Fruit fly (Drosophila melanogaster) whole organism, pupa: ENCODE data around the gene CG31937.

ENCODE experiments used
- CG14655 ChIP-seq: fragments of 200-800 bp; sonication (Bioruptor generic); optimal IDR thresholded peaks from 3 replicates; lab custom pipeline; 2017; ENCODE audit warnings: mild to moderate bottlenecking, missing biosample characterization, missing genetic modification reagents, missing genetic modification characterization
- CG34367 ChIP-seq: fragments of 200-800 bp; sonication (Bioruptor generic); optimal IDR thresholded peaks from 2 replicates; lab custom pipeline; 2018; ENCODE audit warnings: missing biosample characterization, mild to moderate bottlenecking, missing genetic modification characterization
- CG8159 ChIP-seq: fragments of 200-800 bp; sonication (Bioruptor generic); optimal IDR thresholded peaks from 3 replicates; lab custom pipeline; 2018; ENCODE audit warnings: missing biosample characterization, mild to moderate bottlenecking, missing genetic modification characterization, moderate library complexity
- EcR ChIP-seq: fragments of 200-800 bp; sonication (Bioruptor generic); optimal IDR thresholded peaks from 3 replicates; lab custom pipeline; 2019; ENCODE audit warnings: missing biosample characterization, missing genetic modification characterization, mild to moderate bottlenecking, moderate library complexity, missing genetic modification reagents

dm6 chr2L:1743800-1744199 is 14.1 kb downstream of the CG31937 start:
- TF ChIP-seq CG34367 (tag; lab: Kevin White, UChicago), result no peak
- no peak for TF ChIP-seq CG8159 (tag; lab: Kevin White, UChicago)
- no peak for TF ChIP-seq CG14655 (GFP tag; lab: Kevin White, UChicago)
- no peak for TF ChIP-seq EcR
